Worm (Caenorhabditis elegans): ENCODE measurements around the gene sra-6.

DNA sequence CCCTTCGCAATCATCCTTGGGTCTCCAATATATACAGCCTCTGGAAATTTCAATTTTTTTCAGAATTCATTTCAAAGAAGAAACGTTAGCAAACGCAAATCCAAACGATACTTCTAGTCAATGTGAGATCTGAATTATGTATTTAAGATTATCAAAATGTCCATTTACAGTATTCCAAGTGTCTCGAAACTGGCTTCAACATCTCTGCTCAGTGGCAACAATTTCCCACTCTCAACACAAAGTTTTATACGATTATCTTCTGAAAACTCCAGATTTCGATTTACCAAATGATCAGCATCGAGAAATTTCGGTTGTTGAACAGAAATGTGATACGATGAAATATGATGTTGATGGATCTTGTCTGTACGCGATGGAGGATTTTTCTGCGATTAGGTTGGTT lies 6.0 kb upstream of the sra-6 start:
- TF ChIP-seq ahr-1 (tag; optimal IDR thresholded peaks at IDR 0.05) (no peak), K02D7.2 (tag; optimal IDR thresholded peaks at IDR 0.05) (no peak), ceh-31 (tag; optimal IDR thresholded peaks at IDR 0.05) (no peak), pha-4 (tag; optimal IDR thresholded peaks at IDR 0.05) (no peak), unc-86 (tag; optimal IDR thresholded peaks at IDR 0.05) (no peak), npax-4 (tag; optimal IDR thresholded peaks at IDR 0.05) (no peak), pqm-1 (tag; optimal IDR thresholded peaks at IDR 0.05) (no peak), ama-1 (optimal IDR thresholded peaks at IDR 0.05) (no peak), unc-55 (GFP tag; optimal IDR thresholded peaks at IDR 0.05) (no peak), elt-4 (tag; optimal IDR thresholded peaks at IDR 0.05) (no peak), eyg-1 (tag; optimal IDR thresholded peaks at IDR 0.05) (no peak)
